Worm (Caenorhabditis elegans) whole organism, midembryonic: ENCODE data around the gene ZK856.11.

ENCODE experiments used
- T22C8.4 ChIP-seq: fragments of 200-800 bp; sonication (Bioruptor generic); IDR thresholded peaks from 2 replicates; pipeline ENCODE4 v1.3.6; 2022; ENCODE audit warnings: missing genetic modification characterization, missing compliant biosample characterization
- cog-1 ChIP-seq: sonication (generic microtip); optimal IDR thresholded peaks from 2 replicates; lab custom pipeline; 2016; ENCODE audit warnings: missing genetic modification characterization, missing compliant biosample characterization
- flt-1 ChIP-seq: fragments of 200-800 bp; sonication (Bioruptor generic); IDR thresholded peaks from 2 replicates; pipeline ENCODE4 v1.3.6; 2022; ENCODE audit warnings: missing genetic modification characterization, missing compliant biosample characterization
- klf-2 ChIP-seq: fragments of 200-800 bp; sonication (Bioruptor generic); conservative IDR thresholded peaks from 2 replicates; pipeline ENCODE4 v1.3.6; 2022; ENCODE audit warnings: missing genetic modification reagents, missing genetic modification characterization, missing compliant biosample characterization
- med-1 ChIP-seq: sonication (generic microtip); optimal IDR thresholded peaks from 2 replicates; lab custom pipeline; 2017; ENCODE audit warnings: missing genetic modification characterization, mild to moderate bottlenecking, missing compliant biosample characterization, antibody characterized with exemption, missing genetic modification reagents; ENCODE audit not compliant: insufficient read depth
- ref-1 ChIP-seq: fragments of 200-800 bp; sonication (Bioruptor generic); conservative IDR thresholded peaks from 2 replicates; pipeline ENCODE4 v1.3.6; 2022; ENCODE audit warnings: missing genetic modification reagents, missing genetic modification characterization, missing compliant biosample characterization
- tab-1 ChIP-seq: fragments of 200-800 bp; sonication (Bioruptor generic); IDR thresholded peaks from 2 replicates; pipeline ENCODE4 v1.3.6; 2022; ENCODE audit warnings: missing genetic modification characterization, missing compliant biosample characterization
- ztf-23 ChIP-seq: fragments of 200-800 bp; sonication (Bioruptor generic); IDR thresholded peaks from 2 replicates; pipeline ENCODE4 v1.3.6; 2022; ENCODE audit warnings: missing genetic modification reagents, missing genetic modification characterization, missing compliant biosample characterization
- ztf-29 ChIP-seq: fragments of 200-800 bp; sonication (Bioruptor generic); IDR thresholded peaks from 2 replicates; pipeline ENCODE4 v1.3.6; 2022; ENCODE audit warnings: missing genetic modification reagents, missing genetic modification characterization, missing compliant biosample characterization

Gene ZK856.11

ce11 chrV:10243105-10243504 lies 38.4 kb upstream of the ZK856.11 start, which contains the start of gene C12D8.9:
C12D8.9 (minus strand) TSS chrV:10243205.
- no peak for TF ChIP-seq klf-2 (GFP tag; lab: Robert Waterston, UW)
- TF ChIP-seq flt-1 (GFP tag; lab: Robert Waterston, UW) = no peak
- TF ChIP-seq ref-1 (GFP tag; lab: Robert Waterston, UW) = no peak
- TF ChIP-seq T22C8.4 (GFP tag; lab: Robert Waterston, UW) = no peak
- no peak for TF ChIP-seq cog-1 (tag; lab: Kevin White, UChicago)
- TF ChIP-seq tab-1 (GFP tag; lab: Robert Waterston, UW) = no peak
- TF ChIP-seq med-1 (GFP tag; lab: Kevin White, UChicago) = no peak
- TF ChIP-seq ztf-29 (GFP tag; lab: Robert Waterston, UW) = no peak

DNA sequence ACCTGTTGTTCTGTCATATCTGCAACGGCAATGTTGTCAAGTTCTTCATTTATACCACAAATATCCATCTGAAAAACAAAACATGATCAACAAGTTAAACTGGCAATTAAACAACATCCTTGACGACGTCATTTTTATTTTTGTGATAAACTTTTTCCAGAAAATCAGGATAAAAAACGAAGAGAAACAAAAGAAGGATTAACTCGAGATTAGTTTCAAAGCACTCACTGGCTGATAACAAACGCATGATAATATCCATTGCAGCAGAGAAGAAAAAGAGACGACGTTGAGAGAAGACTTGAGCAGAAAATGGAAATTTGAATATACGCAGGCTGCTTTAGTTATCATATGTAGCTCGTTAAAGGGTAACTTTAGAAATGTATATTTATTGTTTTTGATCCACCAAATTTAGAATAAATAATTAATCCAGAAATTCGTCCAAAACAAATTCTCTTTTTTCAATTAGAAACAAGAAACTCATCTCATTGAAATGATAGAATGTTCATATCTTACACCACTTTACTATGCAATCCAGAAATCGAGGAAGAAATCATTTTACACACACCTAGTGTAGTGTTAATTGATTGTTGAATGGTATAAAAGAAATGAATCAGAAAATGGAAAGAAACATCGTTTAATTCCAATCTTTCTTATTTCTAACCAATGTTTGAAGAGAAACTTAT lies 36.5 kb upstream of the ZK856.11 start, which contains the start of the genes C12D8.21 and col-148:
Gene C12D8.21 (minus strand): TSS at position 68 of the 683 bp plus-strand sequence.
Gene col-148 (plus strand): TSS at position 633 of the 683 bp plus-strand sequence.
- TF ChIP-seq tab-1 (GFP tag; lab: Robert Waterston, UW) (no peak), klf-2 (GFP tag; lab: Robert Waterston, UW) (no peak), cog-1 (tag; lab: Kevin White, UChicago) (no peak), ztf-23 (GFP tag; lab: Robert Waterston, UW) (no peak), ref-1 (GFP tag; lab: Robert Waterston, UW) (no peak), T22C8.4 (GFP tag; lab: Robert Waterston, UW) (no peak), ztf-29 (GFP tag; lab: Robert Waterston, UW) (no peak), med-1 (GFP tag; lab: Kevin White, UChicago) (no peak), flt-1 (GFP tag; lab: Robert Waterston, UW) (no peak)

DNA sequence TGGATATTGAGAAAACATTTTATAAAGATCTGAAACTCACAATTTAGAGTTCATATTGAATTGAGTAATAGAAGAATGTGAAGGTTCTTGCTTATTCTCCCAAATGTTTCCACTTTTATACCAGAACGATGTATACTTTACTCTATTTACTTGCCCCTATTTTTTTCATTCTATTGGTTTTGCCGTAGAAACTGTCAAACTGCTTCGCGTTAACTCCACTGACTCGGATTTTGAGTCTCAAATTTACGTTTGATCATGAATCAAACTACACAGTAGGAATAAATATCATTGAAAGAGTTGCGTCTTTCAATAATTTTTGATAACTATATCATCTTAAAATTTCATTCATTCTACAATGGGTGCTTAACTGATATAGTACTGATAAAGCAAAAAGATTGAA lies 35.1 kb upstream of the ZK856.11 start, which contains the start of gene fipr-8:
Gene fipr-8 (minus strand): TSS at position 101 of the 400 bp plus-strand sequence.
- TF ChIP-seq ztf-29 (GFP tag; lab: Robert Waterston, UW) (no peak), ref-1 (GFP tag; lab: Robert Waterston, UW) (no peak), tab-1 (GFP tag; lab: Robert Waterston, UW) (no peak), cog-1 (tag; lab: Kevin White, UChicago) (no peak), ztf-23 (GFP tag; lab: Robert Waterston, UW) (no peak), T22C8.4 (GFP tag; lab: Robert Waterston, UW) (no peak), med-1 (GFP tag; lab: Kevin White, UChicago) (no peak), flt-1 (GFP tag; lab: Robert Waterston, UW) (no peak), klf-2 (GFP tag; lab: Robert Waterston, UW) (no peak)

ce11 chrV:10238665-10239064 lies 33.9 kb upstream of the ZK856.11 start, which contains the start of gene fubl-1:
fubl-1 (minus strand) TSS chrV:10238866.
- TF ChIP-seq tab-1 (GFP tag; lab: Robert Waterston, UW) (0 out of 2 replicates have a peak, but pooled peaks have one; percentile 46), ref-1 (GFP tag; lab: Robert Waterston, UW) (no peak)

- TF ChIP-seq flt-1 (GFP tag; lab: Robert Waterston, UW) = no peak
- TF ChIP-seq ztf-23 (GFP tag; lab: Robert Waterston, UW) = no peak
- TF ChIP-seq tab-1 (GFP tag; lab: Robert Waterston, UW) = no peak
- TF ChIP-seq cog-1 (tag; lab: Kevin White, UChicago) = no peak
- no peak for TF ChIP-seq klf-2 (GFP tag; lab: Robert Waterston, UW)
- TF ChIP-seq ref-1 (GFP tag; lab: Robert Waterston, UW) = no peak
- TF ChIP-seq T22C8.4 (GFP tag; lab: Robert Waterston, UW) = no peak
- TF ChIP-seq ztf-29 (GFP tag; lab: Robert Waterston, UW) = no peak
- TF ChIP-seq med-1 (GFP tag; lab: Kevin White, UChicago) = no peak
Observed at ce11 chrV:10237959-10238444, 33.3 kb upstream of the ZK856.11 start.

- TF ChIP-seq klf-2 (GFP tag; lab: Robert Waterston, UW) (no peak), tab-1 (GFP tag; lab: Robert Waterston, UW) (no peak), T22C8.4 (GFP tag; lab: Robert Waterston, UW) (no peak), med-1 (GFP tag; lab: Kevin White, UChicago) (no peak), ztf-23 (GFP tag; lab: Robert Waterston, UW) (no peak), ref-1 (GFP tag; lab: Robert Waterston, UW) (no peak), ztf-29 (GFP tag; lab: Robert Waterston, UW) (no peak), flt-1 (GFP tag; lab: Robert Waterston, UW) (no peak)
Observed at ce11 chrV:10237171-10237570, 32.4 kb upstream of the ZK856.11 start.

DNA sequence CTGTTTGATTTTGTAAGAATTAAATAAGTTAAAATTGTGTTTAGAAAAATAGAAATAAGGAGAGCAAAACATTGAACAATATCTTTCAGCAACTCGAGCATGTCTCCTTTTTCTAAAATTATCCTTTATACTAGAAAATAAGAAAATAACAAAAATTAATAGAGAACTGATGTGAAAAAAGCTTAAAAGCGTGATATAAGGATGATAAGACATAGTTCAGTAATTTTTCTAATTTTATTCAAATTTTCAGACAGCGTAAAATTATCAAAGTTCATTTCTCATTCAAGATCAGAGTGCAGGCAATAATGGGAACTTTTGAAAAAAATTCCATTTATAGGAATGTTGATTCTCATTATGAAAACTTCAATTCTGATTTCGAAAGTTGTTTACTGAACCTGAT lies 28.6 kb upstream of the ZK856.11 start, which contains the start of gene str-182:
Gene str-182 (minus strand): TSS at position 101 of the 400 bp plus-strand sequence.
- TF ChIP-seq klf-2 (GFP tag; lab: Robert Waterston, UW) (no peak), ztf-23 (GFP tag; lab: Robert Waterston, UW) (no peak), tab-1 (GFP tag; lab: Robert Waterston, UW) (no peak), flt-1 (GFP tag; lab: Robert Waterston, UW) (no peak), ref-1 (GFP tag; lab: Robert Waterston, UW) (no peak), med-1 (GFP tag; lab: Kevin White, UChicago) (no peak)

DNA sequence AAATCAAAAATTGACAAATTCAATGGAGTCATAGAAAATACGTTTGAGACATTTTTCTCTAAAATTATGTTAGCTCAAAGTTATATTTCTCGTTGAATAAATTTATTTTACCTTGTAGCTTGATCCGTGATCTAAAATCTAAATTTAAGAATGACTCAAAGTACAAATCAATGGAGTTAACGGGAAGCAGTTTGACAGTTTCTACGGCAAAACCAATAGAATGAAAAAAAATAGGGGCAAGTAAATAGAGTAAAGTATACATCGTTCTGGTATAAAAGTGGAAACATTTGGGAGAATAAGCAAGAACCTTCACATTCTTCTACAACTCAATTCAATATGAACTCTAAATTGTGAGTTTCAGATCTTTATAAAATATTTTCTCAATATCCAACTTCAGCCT lies 26.2 kb upstream of the ZK856.11 start, which contains the start of gene fipr-6:
Gene fipr-6 (plus strand): TSS at position 301 of the 400 bp plus-strand sequence.
- TF ChIP-seq ref-1 (GFP tag; lab: Robert Waterston, UW) = no peak
- TF ChIP-seq klf-2 (GFP tag; lab: Robert Waterston, UW) = no peak
- no peak for TF ChIP-seq T22C8.4 (GFP tag; lab: Robert Waterston, UW)
- no peak for TF ChIP-seq med-1 (GFP tag; lab: Kevin White, UChicago)
- TF ChIP-seq cog-1 (tag; lab: Kevin White, UChicago) = no peak
- no peak for TF ChIP-seq flt-1 (GFP tag; lab: Robert Waterston, UW)
- TF ChIP-seq tab-1 (GFP tag; lab: Robert Waterston, UW) = no peak
- no peak for TF ChIP-seq ztf-29 (GFP tag; lab: Robert Waterston, UW)
- no peak for TF ChIP-seq ztf-23 (GFP tag; lab: Robert Waterston, UW)
